Fruit fly (Drosophila melanogaster) whole organism, embryonic: ENCODE results near the gene CG44838.

Source experiments
- ATbp ChIP-seq: fragments of 200-800 bp; sonication (Bioruptor generic); optimal IDR thresholded peaks from 2 replicates; lab custom pipeline; 2017; ENCODE audit warnings: missing biosample characterization, mild to moderate bottlenecking, missing genetic modification characterization, missing genetic modification reagents
- C15 ChIP-seq: fragments of 200-800 bp; sonication (Bioruptor generic); IDR thresholded peaks from 3 replicates; pipeline ENCODE4 v1.3.6; 2022; ENCODE audit warnings: missing biosample characterization, missing genetic modification characterization
- CG10565 ChIP-seq: fragments of 200-800 bp; sonication (Bioruptor generic); optimal IDR thresholded peaks from 3 replicates; lab custom pipeline; 2016; ENCODE audit warnings: missing biosample characterization, mild to moderate bottlenecking, missing genetic modification characterization
- CG11723 ChIP-seq: fragments of 200-800 bp; sonication (Bioruptor generic); optimal IDR thresholded peaks from 2 replicates; lab custom pipeline; 2017; ENCODE audit warnings: missing biosample characterization, mild to moderate bottlenecking, missing genetic modification characterization
- CG12155 ChIP-seq: fragments of 200-800 bp; sonication (Bioruptor generic); optimal IDR thresholded peaks from 3 replicates; lab custom pipeline; 2016; ENCODE audit warnings: missing biosample characterization, missing genetic modification characterization
- CG13123 ChIP-seq: fragments of 200-800 bp; sonication (Bioruptor generic); optimal IDR thresholded peaks from 2 replicates; lab custom pipeline; 2016; ENCODE audit warnings: missing biosample characterization, missing genetic modification characterization
- CG13775 ChIP-seq: fragments of 200-800 bp; sonication (Bioruptor generic); optimal IDR thresholded peaks from 3 replicates; lab custom pipeline; 2017; ENCODE audit warnings: missing biosample characterization, mild to moderate bottlenecking, missing genetic modification characterization
- CG14965 ChIP-seq: fragments of 200-800 bp; sonication (Bioruptor generic); optimal IDR thresholded peaks from 2 replicates; lab custom pipeline; 2016; ENCODE audit warnings: missing biosample characterization, missing genetic modification characterization, borderline replicate concordance
- CG18599 ChIP-seq: fragments of 200-800 bp; sonication (Bioruptor generic); optimal IDR thresholded peaks from 3 replicates; lab custom pipeline; 2017; ENCODE audit warnings: missing biosample characterization, missing genetic modification characterization, mild to moderate bottlenecking, moderate library complexity, missing genetic modification reagents
- CG4328 ChIP-seq: fragments of 200-800 bp; sonication (Bioruptor generic); optimal IDR thresholded peaks from 3 replicates; lab custom pipeline; 2017; ENCODE audit warnings: missing biosample characterization, missing genetic modification reagents, missing genetic modification characterization
- CG43689 ChIP-seq: fragments of 200-800 bp; sonication (Bioruptor generic); IDR thresholded peaks from 2 replicates; pipeline ENCODE4 v1.3.6; 2022; ENCODE audit warnings: missing biosample characterization, missing genetic modification characterization
- CG6175 ChIP-seq: fragments of 200-800 bp; sonication (Bioruptor generic); IDR thresholded peaks from 3 replicates; pipeline ENCODE4 v1.3.6; 2022; ENCODE audit warnings: missing biosample characterization, missing genetic modification characterization
- CG6683 ChIP-seq: fragments of 200-800 bp; sonication (Bioruptor generic); optimal IDR thresholded peaks from 2 replicates; lab custom pipeline; 2017; ENCODE audit warnings: missing biosample characterization, mild to moderate bottlenecking, missing genetic modification characterization, missing genetic modification reagents
- CG8478 ChIP-seq: fragments of >200 bp; optimal IDR thresholded peaks from 2 replicates; lab custom pipeline; 2018
- CTCF ChIP-seq: fragments of 200-800 bp; sonication (Bioruptor generic); optimal IDR thresholded peaks from 2 replicates; lab custom pipeline; 2017; ENCODE audit warnings: missing biosample characterization, mild to moderate bottlenecking, missing genetic modification characterization, moderate library complexity
- D ChIP-seq, 2 experiments: fragments of 200-800 bp in 1 of 2; fragments of >200 bp in 1 of 2; sonication (Bioruptor generic) in 1 of 2; optimal IDR thresholded peaks; 2 replicates in 1 of 2; 3 replicates in 1 of 2; lab custom pipeline; 2017; ENCODE audit warnings: mild to moderate bottlenecking in 1 of 2, missing biosample characterization in 1 of 2, missing genetic modification characterization in 1 of 2, missing genetic modification reagents in 1 of 2
- D19A ChIP-seq: fragments of 200-800 bp; optimal IDR thresholded peaks from 3 replicates; lab custom pipeline; 2019; ENCODE audit warnings: missing biosample characterization, mild to moderate bottlenecking, missing genetic modification characterization, moderate library complexity
- Fer3 ChIP-seq: fragments of 200-800 bp; sonication (Bioruptor generic); optimal IDR thresholded peaks from 2 replicates; lab custom pipeline; 2018; ENCODE audit warnings: missing biosample characterization, mild to moderate bottlenecking, missing genetic modification characterization, moderate library complexity
- HLH54F ChIP-seq: fragments of 200-800 bp; sonication (Bioruptor generic); optimal IDR thresholded peaks from 3 replicates; lab custom pipeline; 2016; ENCODE audit warnings: missing biosample characterization, missing genetic modification characterization
- Hey ChIP-seq: fragments of 200-800 bp; sonication (Bioruptor generic); optimal IDR thresholded peaks from 3 replicates; lab custom pipeline; 2018; ENCODE audit warnings: missing biosample characterization, mild to moderate bottlenecking, missing genetic modification characterization
- Hr3 ChIP-seq: fragments of 200-800 bp; sonication (Bioruptor generic); optimal IDR thresholded peaks from 3 replicates; lab custom pipeline; 2016; ENCODE audit warnings: missing biosample characterization, missing genetic modification characterization
- Sin3A ChIP-seq: fragments of >200 bp; optimal IDR thresholded peaks from 2 replicates; lab custom pipeline; 2018
- Taf1 ChIP-seq: fragments of 200-800 bp; sonication (Bioruptor generic); IDR thresholded peaks from 2 replicates; pipeline ENCODE4 v1.3.6; 2022; ENCODE audit warnings: missing biosample characterization, missing genetic modification characterization
- Trl ChIP-seq, 3 experiments: fragments of >200 bp in 2 of 3; fragments of 200-800 bp in 1 of 3; sonication (Bioruptor generic) in 1 of 3; optimal IDR thresholded peaks; 2 replicates in 1 of 3; 3 replicates in 2 of 3; lab custom pipeline; 2016 to 2017; ENCODE audit warnings: missing biosample characterization in 1 of 3, missing genetic modification characterization in 1 of 3
- ab ChIP-seq: fragments of 200-800 bp; sonication (Bioruptor generic); optimal IDR thresholded peaks from 2 replicates; lab custom pipeline; 2016; ENCODE audit warnings: missing biosample characterization, missing genetic modification characterization
- abd-A ChIP-seq: fragments of 200-800 bp; sonication (Bioruptor generic); optimal IDR thresholded peaks from 3 replicates; lab custom pipeline; 2019; ENCODE audit warnings: missing biosample characterization, mild to moderate bottlenecking, missing genetic modification characterization, moderate library complexity
- bbx ChIP-seq: fragments of 200-800 bp; sonication (Bioruptor generic); IDR thresholded peaks from 2 replicates; pipeline ENCODE4 v1.3.6; 2022; ENCODE audit warnings: missing biosample characterization, missing genetic modification characterization; ENCODE audit not compliant: partially characterized antibody
- chn ChIP-seq: fragments of 200-800 bp; sonication (Bioruptor generic); optimal IDR thresholded peaks from 2 replicates; lab custom pipeline; 2016; ENCODE audit warnings: missing biosample characterization, missing genetic modification characterization
- da ChIP-seq: fragments of 200-800 bp; sonication (Bioruptor generic); optimal IDR thresholded peaks from 2 replicates; lab custom pipeline; 2016; ENCODE audit warnings: missing biosample characterization, missing genetic modification characterization
- ems ChIP-seq: fragments of 200-800 bp; sonication (Bioruptor generic); optimal IDR thresholded peaks from 3 replicates; lab custom pipeline; 2016; ENCODE audit warnings: missing biosample characterization, missing genetic modification characterization
- hbn ChIP-seq: fragments of 200-800 bp; sonication (Bioruptor generic); IDR thresholded peaks from 2 replicates; pipeline ENCODE4 v1.3.6; 2022; ENCODE audit warnings: missing biosample characterization, missing genetic modification characterization; ENCODE audit not compliant: partially characterized antibody
- klu ChIP-seq: fragments of 200-800 bp; sonication (Bioruptor generic); IDR thresholded peaks from 2 replicates; pipeline ENCODE4 v1.3.6; 2022; ENCODE audit warnings: missing biosample characterization, missing genetic modification characterization
- nerfin-2 ChIP-seq: fragments of 200-800 bp; sonication (Bioruptor generic); IDR thresholded peaks from 2 replicates; pipeline ENCODE4 v1.3.6; 2022; ENCODE audit warnings: missing biosample characterization, missing genetic modification characterization; ENCODE audit not compliant: partially characterized antibody
- pum ChIP-seq: fragments of 200-800 bp; sonication (Bioruptor generic); optimal IDR thresholded peaks from 2 replicates; lab custom pipeline; 2016; ENCODE audit warnings: missing biosample characterization, missing genetic modification characterization
- sr ChIP-seq: fragments of 200-800 bp; sonication (Bioruptor generic); IDR thresholded peaks from 3 replicates; pipeline ENCODE4 v1.3.6; 2022; ENCODE audit warnings: missing biosample characterization, missing genetic modification characterization
- trem ChIP-seq: fragments of 200-800 bp; optimal IDR thresholded peaks from 3 replicates; lab custom pipeline; 2019; ENCODE audit warnings: missing biosample characterization, mild to moderate bottlenecking, missing genetic modification characterization, moderate library complexity
- vfl ChIP-seq: fragments of 200-800 bp; sonication (Bioruptor generic); optimal IDR thresholded peaks from 2 replicates; lab custom pipeline; 2016; ENCODE audit warnings: missing biosample characterization, missing genetic modification characterization
- vnd ChIP-seq: fragments of 200-800 bp; sonication (Bioruptor generic); IDR thresholded peaks from 3 replicates; pipeline ENCODE4 v1.3.6; 2022; ENCODE audit warnings: missing biosample characterization, missing genetic modification characterization; ENCODE audit not compliant: partially characterized antibody
- wor ChIP-seq: fragments of 200-800 bp; sonication (Bioruptor generic); IDR thresholded peaks from 2 replicates; pipeline ENCODE4 v1.3.6; 2022; ENCODE audit warnings: missing biosample characterization, missing genetic modification characterization

CG44838 gene

dm6 chr3L:9426656-9427294, 34.1 kb upstream of the CG44838 start, which contains the start of the genes Atat and Shc (continued):
- TF ChIP-seq CG43689 (GFP tag; lab: Robert Waterston, UW) = peak; percentile 98
- peak; percentile 93 for TF ChIP-seq ATbp (GFP tag; lab: Kevin White, UChicago)
- TF ChIP-seq ems = peak; percentile 99
- peak; percentile 95 for TF ChIP-seq sr (GFP tag; lab: Robert Waterston, UW)
- peak; percentile 97 for TF ChIP-seq CG10565
- peak; percentile 83 for TF ChIP-seq hbn (GFP tag; lab: Robert Waterston, UW)
- TF ChIP-seq vfl = peak; percentile 99
- TF ChIP-seq Hey (tag; lab: Kevin White, UChicago) = peak; percentile 95
- TF ChIP-seq Sin3A = peak; percentile 100
- TF ChIP-seq CG8478 (lab: Kevin White, UChicago) = peak; percentile 55
- peak; percentile 99 for TF ChIP-seq C15 (GFP tag; lab: Robert Waterston, UW)
- TF ChIP-seq bbx = peak; percentile 71; the same call in 1 of the 2 replicates
- TF ChIP-seq Fer3 = peak; percentile 99
- TF ChIP-seq chn (GFP tag; lab: Kevin White, UChicago) = peak; percentile 100
- TF ChIP-seq Hr3 (GFP tag; lab: Kevin White, UChicago) = peak; percentile 100
- peak; percentile 100 for TF ChIP-seq klu (GFP tag; lab: Robert Waterston, UW)
- peak; percentile 99 for TF ChIP-seq CG18599 (GFP tag; lab: Kevin White, UChicago)
- TF ChIP-seq pum (GFP tag; lab: Kevin White, UChicago) = peak; percentile 100
- peak; percentile 99 for TF ChIP-seq CG13123
- peak; percentile 89 for TF ChIP-seq D19A
- peak; percentile 99 for TF ChIP-seq CG6175 (GFP tag; lab: Robert Waterston, UW)
- peak; percentile 62 for TF ChIP-seq CTCF (GFP tag; lab: Kevin White, UChicago)
- no peak for TF ChIP-seq Trl (optimal IDR thresholded peaks at IDR 0.05; lab: Kevin White, UChicago)
- TF ChIP-seq Trl (GFP tag; optimal IDR thresholded peaks at IDR 0.05; lab: Kevin White, UChicago) = peak; percentile 100
- peak; percentile 85 for TF ChIP-seq abd-A (tag; lab: Kevin White, UChicago)
- TF ChIP-seq vnd = peak; percentile 93
- peak; percentile 99 for TF ChIP-seq CG13775 (GFP tag; lab: Kevin White, UChicago)
- TF ChIP-seq HLH54F (GFP tag; lab: Kevin White, UChicago) = peak; percentile 100
- TF ChIP-seq CG11723 = peak; percentile 97
- peak; percentile 91 for TF ChIP-seq CG14965
- peak; percentile 99 for TF ChIP-seq Taf1 (GFP tag; lab: Robert Waterston, UW)
- peak; percentile 97 for TF ChIP-seq CG4328 (GFP tag; lab: Kevin White, UChicago)
- no peak for TF ChIP-seq D (optimal IDR thresholded peaks at IDR 0.05; lab: Kevin White, UChicago)
- TF ChIP-seq D (GFP tag; optimal IDR thresholded peaks at IDR 0.05; lab: Kevin White, UChicago) = peak; percentile 97
- peak; percentile 99 for TF ChIP-seq CG12155 (GFP tag; lab: Kevin White, UChicago)
- peak; percentile 96 for TF ChIP-seq CG6683
- peak; percentile 99 for TF ChIP-seq da (GFP tag; lab: Kevin White, UChicago)
- TF ChIP-seq trem (tag; lab: Kevin White, UChicago) = peak; percentile 95
- TF ChIP-seq nerfin-2 (GFP tag; lab: Robert Waterston, UW) = peak; percentile 77
- TF ChIP-seq wor (GFP tag; lab: Robert Waterston, UW) = peak; percentile 99
- TF ChIP-seq ab (GFP tag; lab: Kevin White, UChicago) = peak; percentile 99
